Fruit fly (Drosophila melanogaster) whole organism, larva: Measurements from ENCODE around the gene RpS7.

Experiments used
- noc ChIP-seq: fragments of 200-800 bp; sonication (Bioruptor generic); optimal IDR thresholded peaks from 3 replicates; lab custom pipeline; 2019; ENCODE audit warnings: missing biosample characterization, mild to moderate bottlenecking, missing genetic modification characterization, moderate library complexity

Gene RpS7

dm6 chr3R:30240245-30240644 lies 31.4 kb upstream of the RpS7 start:
- no peak for TF ChIP-seq noc (tag; lab: Kevin White, UChicago)

DNA sequence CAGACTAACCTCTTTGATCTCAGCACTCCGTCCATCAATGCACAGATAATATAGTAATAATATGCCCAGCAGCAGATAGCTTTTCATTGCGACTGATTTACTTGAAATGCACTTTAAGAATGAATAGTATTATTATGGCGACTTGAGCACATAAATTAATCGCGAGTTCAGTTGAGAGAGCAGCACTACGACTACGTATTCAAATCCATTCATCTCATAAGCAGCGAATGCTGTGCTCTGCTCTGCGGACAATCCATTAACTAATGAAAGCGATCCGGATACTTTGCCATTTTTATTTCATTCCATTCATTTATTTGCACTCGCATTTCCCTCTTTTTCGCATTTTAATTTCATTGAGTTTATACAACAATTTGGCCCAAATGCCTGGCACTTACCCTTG lies 28.8 kb upstream of the RpS7 start, which contains the start of gene CG43448:
TSS of gene CG43448 (minus strand) at position 101 of the 400 bp plus-strand sequence.
- TF ChIP-seq noc (tag; lab: Kevin White, UChicago), result no peak

- TF ChIP-seq noc (tag; lab: Kevin White, UChicago), result no peak
Measured at dm6 chr3R:30236994-30237393, 28.2 kb upstream of the RpS7 start.

DNA sequence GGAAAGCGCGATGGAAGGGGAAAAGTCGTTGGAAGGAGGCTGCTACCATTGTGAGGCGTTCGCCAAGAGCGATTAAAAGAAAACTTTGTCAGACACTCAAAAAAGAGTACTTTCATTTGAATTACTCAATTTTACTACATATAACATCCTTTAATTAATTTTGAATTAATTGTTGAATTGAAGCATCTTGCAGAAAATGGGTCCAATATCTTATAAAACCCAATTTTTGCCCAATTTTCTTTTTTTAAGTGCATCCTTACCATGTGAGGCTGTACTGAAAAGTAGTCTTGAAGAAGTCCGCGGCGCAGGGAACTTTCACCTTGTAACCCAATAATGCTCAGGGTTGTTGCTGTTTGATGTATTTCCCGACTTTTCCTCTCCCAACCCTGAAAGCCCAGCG lies 26.4 kb upstream of the RpS7 start:
- TF ChIP-seq noc (tag; lab: Kevin White, UChicago), result no peak

DNA sequence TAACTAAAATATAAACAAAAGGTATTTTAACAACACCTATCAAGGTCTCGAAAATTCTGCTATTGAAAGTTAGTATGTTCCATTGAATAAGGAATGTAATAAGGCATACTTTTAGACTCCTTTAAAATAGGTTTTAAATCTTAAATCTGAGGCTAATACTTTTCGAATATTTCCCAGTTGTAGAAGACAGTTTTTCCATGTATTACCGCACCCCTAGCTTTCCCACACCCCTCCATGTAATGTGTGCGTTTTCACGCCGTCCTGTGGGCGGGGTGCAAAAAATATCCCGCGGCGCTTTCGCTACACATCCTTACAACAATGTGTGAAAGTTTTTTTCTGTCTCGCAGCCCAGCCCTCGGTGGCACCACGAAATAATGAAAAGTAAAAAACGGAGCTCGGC lies 15.8 kb upstream of the RpS7 start:
- TF ChIP-seq noc (tag; lab: Kevin White, UChicago), result no peak

DNA sequence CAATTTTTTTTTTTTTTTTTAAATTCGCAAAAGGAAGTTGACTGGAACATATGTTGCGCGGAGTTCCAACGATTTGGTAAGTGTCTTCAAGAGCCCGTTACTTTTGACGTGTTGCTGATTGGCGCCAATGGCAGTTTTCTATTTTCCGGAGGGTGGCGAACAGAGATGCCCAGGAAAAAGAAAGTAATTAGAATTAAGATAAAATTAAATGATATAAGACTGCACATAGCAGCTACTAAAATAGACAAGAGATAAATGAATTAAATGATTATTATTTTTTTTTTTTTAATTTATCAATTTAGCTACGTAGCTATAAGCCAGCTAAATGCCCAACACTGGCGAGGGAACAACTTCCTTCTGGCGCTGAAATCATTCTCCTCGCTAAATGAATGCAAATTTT lies 13.4 kb upstream of the RpS7 start:
- TF ChIP-seq noc (tag; lab: Kevin White, UChicago), result no peak

dm6 chr3R:30216210-30216609 lies 7.4 kb upstream of the RpS7 start, which contains the start of gene CecC:
Gene CecC (plus strand): TSS chr3R:30216484.
- TF ChIP-seq noc (tag; lab: Kevin White, UChicago), result no peak

dm6 chr3R:30215020-30215419 lies 6.2 kb upstream of the RpS7 start:
- TF ChIP-seq noc (tag; lab: Kevin White, UChicago), result no peak

dm6 chr3R:30213697-30214096 lies 4.9 kb upstream of the RpS7 start, which contains the start of gene CecB:
Gene CecB (minus strand): TSS chr3R:30213797.
- no peak for TF ChIP-seq noc (tag; lab: Kevin White, UChicago)

DNA sequence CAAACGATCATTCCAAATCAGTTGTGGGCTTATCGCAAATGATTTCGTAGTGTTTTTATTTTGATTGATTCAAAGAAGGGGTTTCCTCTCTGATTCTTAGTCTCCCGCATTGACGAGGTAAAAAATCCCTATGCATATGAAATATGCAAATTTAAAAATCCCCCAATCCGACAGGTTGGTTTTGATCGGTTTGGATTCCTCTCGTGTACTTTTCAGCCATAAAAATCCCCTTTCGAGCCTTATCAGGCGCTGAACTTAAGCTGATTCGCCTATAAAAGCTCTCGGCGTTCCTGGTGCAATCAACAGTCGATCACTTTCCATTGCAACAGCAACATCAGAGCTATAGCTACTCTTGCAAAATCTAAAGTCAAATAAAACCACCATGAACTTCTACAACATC lies 3.0 kb upstream of the RpS7 start, which contains the start of gene CecA2:
TSS of gene CecA2 (plus strand) at position 301 of the 400 bp plus-strand sequence.
- TF ChIP-seq noc (tag; lab: Kevin White, UChicago), result no peak

DNA sequence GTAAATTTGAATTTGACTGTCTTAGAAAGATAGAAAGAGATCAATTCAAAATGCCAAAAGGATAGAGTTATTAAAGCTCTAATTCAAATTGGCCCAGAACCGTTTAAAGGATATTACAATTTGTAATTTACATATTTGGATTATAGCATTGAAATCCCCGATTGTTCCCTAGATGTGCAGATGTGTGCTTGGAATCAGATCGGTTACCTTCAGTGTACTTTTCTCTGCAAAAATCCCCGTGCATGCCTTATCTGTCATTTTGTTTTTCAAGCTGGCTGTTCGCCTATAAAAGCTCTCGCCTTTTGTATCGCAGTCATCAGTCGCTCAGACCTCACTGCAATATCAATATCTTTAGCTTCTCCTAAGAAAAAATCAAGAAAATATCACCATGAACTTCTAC lies 1.7 kb upstream of the RpS7 start, which contains the start of gene CecA1:
TSS of gene CecA1 (plus strand) at position 315 of the 400 bp plus-strand sequence.
- TF ChIP-seq noc (tag; lab: Kevin White, UChicago), result no peak

DNA sequence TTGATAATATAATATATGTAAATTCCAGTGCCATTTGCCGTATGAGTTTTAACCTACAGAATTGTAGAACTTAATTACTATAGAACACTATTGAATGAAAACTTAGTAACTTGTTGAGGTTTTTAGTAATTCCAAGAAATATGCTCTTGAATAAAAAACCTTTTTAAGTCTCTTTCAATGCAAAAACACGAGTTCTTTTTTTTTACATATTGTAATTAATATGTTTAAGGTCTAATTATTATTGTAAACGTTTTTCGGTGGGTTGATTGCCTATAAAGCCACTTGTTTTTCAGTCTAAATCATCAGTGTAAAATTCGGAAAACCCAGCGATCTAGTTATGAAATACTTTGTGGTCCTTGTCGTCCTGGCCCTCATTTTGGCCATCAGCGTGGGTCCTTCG lies 828 bp upstream of the RpS7 start, which contains the start of gene Anp:
TSS of gene Anp (plus strand) at position 301 of the 400 bp plus-strand sequence.
- TF ChIP-seq noc (tag; lab: Kevin White, UChicago), result no peak

dm6 chr3R:30208011-30208410 lies 809 bp downstream of the RpS7 start:
- no peak for TF ChIP-seq noc (tag; lab: Kevin White, UChicago)

DNA sequence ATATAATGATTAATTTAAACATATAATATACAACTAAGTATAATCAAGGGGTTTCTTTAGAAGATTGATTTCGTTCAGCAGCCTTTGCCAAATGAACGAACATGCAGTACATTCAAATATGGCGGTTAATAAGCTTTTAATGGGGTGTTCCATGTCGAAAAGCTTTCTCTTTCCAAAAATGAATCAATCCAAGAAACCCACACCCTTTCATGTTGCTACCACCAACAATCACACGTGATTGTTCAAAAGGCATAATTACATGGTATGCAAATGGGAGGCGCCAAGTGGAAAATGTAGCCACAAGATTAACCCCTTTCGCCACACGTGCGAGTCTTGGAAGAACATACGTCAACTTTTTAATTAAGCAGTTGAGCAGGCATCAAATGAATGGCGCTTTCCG lies 2.9 kb downstream of the RpS7 start:
- TF ChIP-seq noc (tag; lab: Kevin White, UChicago), result no peak

dm6 chr3R:30204004-30204603 lies 4.7 kb downstream of the RpS7 start:
- TF ChIP-seq noc (tag; lab: Kevin White, UChicago), result no peak

dm6 chr3R:30203104-30203986 lies 5.5 kb downstream of the RpS7 start:
- peak; percentile 97 for TF ChIP-seq noc (tag; lab: Kevin White, UChicago)

dm6 chr3R:30202898-30203103 lies 6.0 kb downstream of the RpS7 start, which contains the start of gene CG9743:
Gene CG9743 (minus strand): TSS chr3R:30202998.
- TF ChIP-seq noc (tag; lab: Kevin White, UChicago), result no peak
